Fruit fly (Drosophila melanogaster) whole organism, pupa: ENCODE measurements around the gene Pgd.

ENCODE experiments used
- CG10348 ChIP-seq: fragments of 200-800 bp; sonication (Bioruptor generic); IDR thresholded peaks from 2 replicates; pipeline ENCODE4 v1.3.6; 2022; ENCODE audit warnings: missing biosample characterization, missing genetic modification characterization
- CG12605 ChIP-seq: fragments of 200-800 bp; sonication (Bioruptor generic); IDR thresholded peaks from 2 replicates; pipeline ENCODE4 v1.3.6; 2022; ENCODE audit warnings: missing biosample characterization, missing genetic modification characterization
- CG13204 ChIP-seq: fragments of 200-800 bp; sonication (Bioruptor generic); optimal IDR thresholded peaks from 2 replicates; lab custom pipeline; 2018; ENCODE audit warnings: missing biosample characterization, mild to moderate bottlenecking, missing genetic modification characterization, moderate library complexity
- CG14655 ChIP-seq: fragments of 200-800 bp; sonication (Bioruptor generic); optimal IDR thresholded peaks from 3 replicates; lab custom pipeline; 2017; ENCODE audit warnings: mild to moderate bottlenecking, missing biosample characterization, missing genetic modification reagents, missing genetic modification characterization
- CG15710 ChIP-seq: fragments of 200-800 bp; sonication (Bioruptor generic); optimal IDR thresholded peaks from 2 replicates; lab custom pipeline; 2018; ENCODE audit warnings: missing biosample characterization, mild to moderate bottlenecking, missing genetic modification characterization, moderate library complexity
- CG17806 ChIP-seq: fragments of 200-800 bp; sonication (Bioruptor generic); optimal IDR thresholded peaks from 2 replicates; lab custom pipeline; 2018; ENCODE audit warnings: missing biosample characterization, mild to moderate bottlenecking, missing genetic modification characterization, moderate library complexity
- CG32121 ChIP-seq: fragments of 200-800 bp; sonication (Bioruptor generic); IDR thresholded peaks from 2 replicates; pipeline ENCODE4 v1.3.6; 2022; ENCODE audit warnings: missing biosample characterization, missing genetic modification characterization
- CG34367 ChIP-seq: fragments of 200-800 bp; sonication (Bioruptor generic); optimal IDR thresholded peaks from 2 replicates; lab custom pipeline; 2018; ENCODE audit warnings: missing biosample characterization, mild to moderate bottlenecking, missing genetic modification characterization
- CG4496 ChIP-seq: fragments of 200-800 bp; sonication (Bioruptor generic); IDR thresholded peaks from 3 replicates; pipeline ENCODE4 v1.3.6; 2022; ENCODE audit warnings: missing biosample characterization, missing genetic modification characterization
- CG8159 ChIP-seq: fragments of 200-800 bp; sonication (Bioruptor generic); optimal IDR thresholded peaks from 3 replicates; lab custom pipeline; 2018; ENCODE audit warnings: missing biosample characterization, mild to moderate bottlenecking, missing genetic modification characterization, moderate library complexity
- CG8301 ChIP-seq: fragments of 200-800 bp; sonication (Bioruptor generic); optimal IDR thresholded peaks from 2 replicates; lab custom pipeline; 2018; ENCODE audit warnings: missing biosample characterization, mild to moderate bottlenecking, missing genetic modification characterization
- CG9948 ChIP-seq: fragments of 200-800 bp; sonication (Bioruptor generic); optimal IDR thresholded peaks from 2 replicates; lab custom pipeline; 2018; ENCODE audit warnings: missing biosample characterization, mild to moderate bottlenecking, missing genetic modification characterization, moderate library complexity
- D1 ChIP-seq: fragments of 200-800 bp; sonication (Bioruptor generic); optimal IDR thresholded peaks from 2 replicates; lab custom pipeline; 2018; ENCODE audit warnings: missing biosample characterization, mild to moderate bottlenecking, missing genetic modification characterization, moderate library complexity
- EcR ChIP-seq: fragments of 200-800 bp; sonication (Bioruptor generic); optimal IDR thresholded peaks from 3 replicates; lab custom pipeline; 2019; ENCODE audit warnings: missing biosample characterization, missing genetic modification characterization, mild to moderate bottlenecking, moderate library complexity, missing genetic modification reagents
- Ets98B ChIP-seq: fragments of 200-800 bp; sonication (Bioruptor generic); IDR thresholded peaks from 2 replicates; pipeline ENCODE4 v1.3.6; 2022; ENCODE audit warnings: missing biosample characterization, missing genetic modification characterization
- Pif1A ChIP-seq: fragments of 200-800 bp; sonication (Bioruptor generic); optimal IDR thresholded peaks from 3 replicates; lab custom pipeline; 2016; ENCODE audit warnings: missing biosample characterization, missing genetic modification characterization
- Pif1B ChIP-seq: fragments of 200-800 bp; sonication (Bioruptor generic); optimal IDR thresholded peaks from 3 replicates; lab custom pipeline; 2016; ENCODE audit warnings: missing biosample characterization, missing genetic modification characterization
- Snoo ChIP-seq: fragments of 200-800 bp; sonication (Bioruptor generic); optimal IDR thresholded peaks from 3 replicates; lab custom pipeline; 2017; ENCODE audit warnings: missing biosample characterization, mild to moderate bottlenecking, missing genetic modification characterization, inconsistent platforms
- fd96Ca ChIP-seq: fragments of 200-800 bp; sonication (Bioruptor generic); IDR thresholded peaks from 3 replicates; pipeline ENCODE4 v1.3.6; 2022; ENCODE audit warnings: missing biosample characterization, missing genetic modification characterization
- gl ChIP-seq: fragments of 200-800 bp; sonication (Bioruptor generic); optimal IDR thresholded peaks from 2 replicates; lab custom pipeline; 2018; ENCODE audit warnings: missing biosample characterization, mild to moderate bottlenecking, missing genetic modification characterization
- rn ChIP-seq: fragments of 200-800 bp; sonication (Bioruptor generic); IDR thresholded peaks from 2 replicates; pipeline ENCODE4 v1.3.6; 2022; ENCODE audit warnings: missing biosample characterization, missing genetic modification characterization

Gene Pgd

dm6 chrX:2107782-2108409 is 37.0 kb upstream of the Pgd start:
- TF ChIP-seq CG8159 (tag; lab: Kevin White, UChicago) (no peak), CG9948 (peak; percentile 9), CG17806 (tag; lab: Kevin White, UChicago) (no peak), CG15710 (tag; lab: Kevin White, UChicago) (peak; percentile 19), CG12605 (GFP tag; lab: Robert Waterston, UW) (peak; percentile 67), CG14655 (GFP tag; lab: Kevin White, UChicago) (no peak), Pif1B (GFP tag; lab: Kevin White, UChicago) (no peak), CG13204 (no peak), CG4496 (peak; percentile 79), CG10348 (GFP tag; lab: Robert Waterston, UW) (peak; percentile 72), Pif1A (GFP tag; lab: Kevin White, UChicago) (peak; percentile 44), Ets98B (GFP tag; lab: Robert Waterston, UW) (peak; percentile 92), CG34367 (tag; lab: Kevin White, UChicago) (no peak), Snoo (tag; lab: Kevin White, UChicago) (no peak), CG32121 (GFP tag; lab: Robert Waterston, UW) (peak; percentile 92), CG8301 (tag; lab: Kevin White, UChicago) (peak; percentile 61), fd96Ca (GFP tag; lab: Robert Waterston, UW) (peak; percentile 95), D1 (tag; lab: Kevin White, UChicago) (no peak), rn (GFP tag; lab: Robert Waterston, UW) (peak; percentile 33; the same call in 1 of the 2 replicates), gl (tag; lab: Kevin White, UChicago) (no peak)
- TF ChIP-seq, all 21 proteins: peak for 11

DNA sequence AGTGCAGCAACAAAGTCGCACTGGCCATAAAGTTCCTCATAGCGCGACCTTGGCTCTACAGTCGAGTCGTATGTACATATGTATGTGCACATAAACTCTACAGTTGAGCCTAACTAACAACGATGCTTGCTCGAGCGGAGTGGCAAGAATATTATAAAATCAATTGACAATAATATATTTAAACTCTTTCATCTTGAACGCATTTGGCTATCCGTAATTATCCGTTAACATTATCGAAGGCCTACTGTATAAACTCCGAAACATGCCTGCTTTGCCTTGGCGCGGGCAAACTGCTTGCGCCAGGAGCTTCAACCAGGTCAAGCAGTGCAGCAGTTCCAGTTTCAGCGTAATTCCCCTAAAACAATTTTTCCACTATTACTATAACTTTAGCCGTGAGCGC is 36.3 kb upstream of the Pgd start:
- TF ChIP-seq CG34367 (tag; lab: Kevin White, UChicago) (no peak), Ets98B (GFP tag; lab: Robert Waterston, UW) (peak; percentile 77), D1 (tag; lab: Kevin White, UChicago) (no peak), CG8159 (tag; lab: Kevin White, UChicago) (no peak), CG10348 (GFP tag; lab: Robert Waterston, UW) (0 out of 2 replicates have a peak, but pooled peaks have one; percentile 23), CG32121 (GFP tag; lab: Robert Waterston, UW) (peak; percentile 74), CG12605 (GFP tag; lab: Robert Waterston, UW) (peak; percentile 46; the same call in 1 of the 2 replicates), CG14655 (GFP tag; lab: Kevin White, UChicago) (no peak), CG13204 (no peak), EcR (GFP tag; lab: Kevin White, UChicago) (no peak), Pif1B (GFP tag; lab: Kevin White, UChicago) (no peak), rn (GFP tag; lab: Robert Waterston, UW) (peak; percentile 45; the same call in 1 of the 2 replicates), CG17806 (tag; lab: Kevin White, UChicago) (peak; percentile 4), CG9948 (no peak), fd96Ca (GFP tag; lab: Robert Waterston, UW) (peak; percentile 75), CG15710 (tag; lab: Kevin White, UChicago) (peak; percentile 26), CG4496 (peak; percentile 81)

- TF ChIP-seq CG34367 (tag; lab: Kevin White, UChicago) (no peak), EcR (GFP tag; lab: Kevin White, UChicago) (no peak), Pif1B (GFP tag; lab: Kevin White, UChicago) (no peak)
Observed at dm6 chrX:2112660-2113059, 32.3 kb upstream of the Pgd start.

- no peak for TF ChIP-seq D1 (tag; lab: Kevin White, UChicago)
- peak; percentile 55 for TF ChIP-seq gl (tag; lab: Kevin White, UChicago)
- peak; percentile 80 for TF ChIP-seq CG32121 (GFP tag; lab: Robert Waterston, UW)
- TF ChIP-seq CG8159 (tag; lab: Kevin White, UChicago), result peak; percentile 71
- peak; percentile 63 for TF ChIP-seq CG9948
- peak; percentile 75 for TF ChIP-seq CG4496
- peak; percentile 58 for TF ChIP-seq CG17806 (tag; lab: Kevin White, UChicago)
- TF ChIP-seq CG10348 (GFP tag; lab: Robert Waterston, UW), result no peak
- peak; percentile 40 for TF ChIP-seq EcR (GFP tag; lab: Kevin White, UChicago)
- peak; percentile 51; the same call in 1 of the 3 replicates for TF ChIP-seq fd96Ca (GFP tag; lab: Robert Waterston, UW)
- no peak for TF ChIP-seq CG14655 (GFP tag; lab: Kevin White, UChicago)
- TF ChIP-seq CG34367 (tag; lab: Kevin White, UChicago), result peak; percentile 53
- TF ChIP-seq CG15710 (tag; lab: Kevin White, UChicago), result peak; percentile 68
- TF ChIP-seq CG13204, result peak; percentile 34
- TF ChIP-seq rn (GFP tag; lab: Robert Waterston, UW), result 0 out of 2 replicates have a peak, but pooled peaks have one; percentile 35
- peak; percentile 72 for TF ChIP-seq Pif1A (GFP tag; lab: Kevin White, UChicago)
- peak; percentile 57 for TF ChIP-seq Pif1B (GFP tag; lab: Kevin White, UChicago)
- no peak for TF ChIP-seq CG12605 (GFP tag; lab: Robert Waterston, UW)
- peak; percentile 2 for TF ChIP-seq Snoo (tag; lab: Kevin White, UChicago)
- TF ChIP-seq CG8301 (tag; lab: Kevin White, UChicago), result no peak
- peak; percentile 67 for TF ChIP-seq Ets98B (GFP tag; lab: Robert Waterston, UW)
Observed at dm6 chrX:2121716-2122601, 23.0 kb upstream of the Pgd start.
